Fruit fly (Drosophila melanogaster) whole organism, adult: Measurements from ENCODE around the gene Npc2h.

Source experiments
- CG11617 ChIP-seq: fragments of 200-800 bp; sonication (Bioruptor generic); optimal IDR thresholded peaks from 2 replicates; lab custom pipeline; 2017; ENCODE audit warnings: mild to moderate bottlenecking, missing biosample characterization, missing genetic modification reagents, missing genetic modification characterization
- CG12768 ChIP-seq: fragments of 200-800 bp; sonication (Bioruptor generic); optimal IDR thresholded peaks from 2 replicates; lab custom pipeline; 2017; ENCODE audit warnings: missing biosample characterization, missing genetic modification characterization, mild to moderate bottlenecking, moderate library complexity, missing genetic modification reagents
- CG14711 ChIP-seq: fragments of 200-800 bp; sonication (Bioruptor generic); optimal IDR thresholded peaks from 2 replicates; lab custom pipeline; 2018; ENCODE audit warnings: missing biosample characterization, mild to moderate bottlenecking, missing genetic modification characterization, moderate library complexity
- CG1620 ChIP-seq: fragments of 200-800 bp; sonication (Bioruptor generic); optimal IDR thresholded peaks from 2 replicates; lab custom pipeline; 2016; ENCODE audit warnings: missing biosample characterization, missing genetic modification characterization
- CG33017 ChIP-seq: fragments of 200-800 bp; sonication (Bioruptor generic); optimal IDR thresholded peaks from 2 replicates; lab custom pipeline; 2018; ENCODE audit warnings: missing biosample characterization, mild to moderate bottlenecking, missing genetic modification characterization, moderate library complexity
- CG5204 ChIP-seq: fragments of 200-800 bp; sonication (Bioruptor generic); optimal IDR thresholded peaks from 2 replicates; lab custom pipeline; 2016; ENCODE audit warnings: missing biosample characterization, missing genetic modification characterization
- CG7045 ChIP-seq: fragments of 200-800 bp; sonication (Bioruptor generic); optimal IDR thresholded peaks from 2 replicates; lab custom pipeline; 2017; ENCODE audit warnings: missing biosample characterization, mild to moderate bottlenecking, missing genetic modification characterization
- CG7101 ChIP-seq: fragments of 200-800 bp; sonication (Bioruptor generic); optimal IDR thresholded peaks from 2 replicates; lab custom pipeline; 2018; ENCODE audit warnings: missing biosample characterization, mild to moderate bottlenecking, missing genetic modification characterization, moderate library complexity
- Clk ChIP-seq: fragments of 200-800 bp; sonication (Bioruptor generic); optimal IDR thresholded peaks from 2 replicates; lab custom pipeline; 2017; ENCODE audit warnings: missing biosample characterization, missing genetic modification characterization
- Crg-1 ChIP-seq: fragments of 200-800 bp; sonication (Bioruptor generic); optimal IDR thresholded peaks from 2 replicates; lab custom pipeline; 2016; ENCODE audit warnings: missing biosample characterization, missing genetic modification characterization
- Hr96 ChIP-seq: fragments of 200-800 bp; sonication (Bioruptor generic); optimal IDR thresholded peaks from 2 replicates; lab custom pipeline; 2016; ENCODE audit warnings: missing biosample characterization, missing genetic modification characterization
- Mnt ChIP-seq: fragments of 200-800 bp; sonication (Bioruptor generic); optimal IDR thresholded peaks from 2 replicates; lab custom pipeline; 2016; ENCODE audit warnings: missing biosample characterization, mild to moderate bottlenecking, missing genetic modification characterization
- bab1 ChIP-seq: fragments of 200-800 bp; sonication (Bioruptor generic); optimal IDR thresholded peaks from 3 replicates; lab custom pipeline; 2019; ENCODE audit warnings: missing biosample characterization, mild to moderate bottlenecking, missing genetic modification characterization, moderate library complexity
- cic ChIP-seq: fragments of 200-800 bp; sonication (Bioruptor generic); optimal IDR thresholded peaks from 2 replicates; lab custom pipeline; 2017; ENCODE audit warnings: missing biosample characterization, mild to moderate bottlenecking, missing genetic modification characterization, moderate library complexity
- cnc ChIP-seq, 2 experiments: fragments of >200 bp; optimal IDR thresholded peaks; 2 replicates each; lab custom pipeline; 2017
- kay ChIP-seq: fragments of 200-800 bp; sonication (Bioruptor generic); peaks from one replicate; lab custom pipeline; 2016; ENCODE audit warnings: missing biosample characterization, missing genetic modification characterization, borderline replicate concordance
- ovo ChIP-seq: fragments of 200-800 bp; sonication (Bioruptor generic); optimal IDR thresholded peaks from 2 replicates; lab custom pipeline; 2016; ENCODE audit warnings: missing biosample characterization, missing genetic modification characterization
- pad ChIP-seq: fragments of 200-800 bp; sonication (Bioruptor generic); optimal IDR thresholded peaks from 3 replicates; lab custom pipeline; 2017; ENCODE audit warnings: missing biosample characterization, missing genetic modification characterization, mild to moderate bottlenecking, moderate library complexity, missing genetic modification reagents
- tj ChIP-seq: fragments of 200-800 bp; sonication (Bioruptor generic); optimal IDR thresholded peaks from 3 replicates; lab custom pipeline; 2017; ENCODE audit warnings: missing biosample characterization, mild to moderate bottlenecking, missing genetic modification characterization, moderate library complexity
- toe ChIP-seq: fragments of 200-800 bp; sonication (Bioruptor generic); optimal IDR thresholded peaks from 2 replicates; lab custom pipeline; 2016; ENCODE audit warnings: missing biosample characterization, missing genetic modification characterization

Npc2h gene

dm6 chr3R:30779257-30779656 is 33.2 kb upstream of the Npc2h start:
- TF ChIP-seq toe (GFP tag; lab: Kevin White, UChicago), result no peak
- no peak for TF ChIP-seq tj (GFP tag; lab: Kevin White, UChicago)
- TF ChIP-seq ovo, result no peak
- no peak for TF ChIP-seq CG33017 (tag; lab: Kevin White, UChicago)
- no peak for TF ChIP-seq Crg-1 (GFP tag; lab: Kevin White, UChicago)
- no peak for TF ChIP-seq CG11617
- no peak for TF ChIP-seq Mnt (GFP tag; lab: Kevin White, UChicago)
- TF ChIP-seq cic (GFP tag; lab: Kevin White, UChicago), result peak; percentile 89

- no peak for TF ChIP-seq CG7101 (tag; lab: Kevin White, UChicago)
- TF ChIP-seq tj (GFP tag; lab: Kevin White, UChicago), result no peak
- TF ChIP-seq cic (GFP tag; lab: Kevin White, UChicago), result no peak
- no peak for TF ChIP-seq CG1620
- no peak for TF ChIP-seq bab1 (GFP tag; lab: Kevin White, UChicago)
Observed at dm6 chr3R:30775933-30776332, 29.8 kb upstream of the Npc2h start.

- TF ChIP-seq CG7101 (tag; lab: Kevin White, UChicago) (no peak), CG12768 (GFP tag; lab: Kevin White, UChicago) (no peak), Mnt (GFP tag; lab: Kevin White, UChicago) (no peak), CG7045 (GFP tag; lab: Kevin White, UChicago) (no peak), pad (GFP tag; lab: Kevin White, UChicago) (no peak), CG11617 (no peak), CG33017 (tag; lab: Kevin White, UChicago) (no peak), CG1620 (no peak), cic (GFP tag; lab: Kevin White, UChicago) (no peak), Clk (GFP tag; lab: Kevin White, UChicago) (no peak)
Observed at dm6 chr3R:30775249-30775648, 29.2 kb upstream of the Npc2h start.

DNA sequence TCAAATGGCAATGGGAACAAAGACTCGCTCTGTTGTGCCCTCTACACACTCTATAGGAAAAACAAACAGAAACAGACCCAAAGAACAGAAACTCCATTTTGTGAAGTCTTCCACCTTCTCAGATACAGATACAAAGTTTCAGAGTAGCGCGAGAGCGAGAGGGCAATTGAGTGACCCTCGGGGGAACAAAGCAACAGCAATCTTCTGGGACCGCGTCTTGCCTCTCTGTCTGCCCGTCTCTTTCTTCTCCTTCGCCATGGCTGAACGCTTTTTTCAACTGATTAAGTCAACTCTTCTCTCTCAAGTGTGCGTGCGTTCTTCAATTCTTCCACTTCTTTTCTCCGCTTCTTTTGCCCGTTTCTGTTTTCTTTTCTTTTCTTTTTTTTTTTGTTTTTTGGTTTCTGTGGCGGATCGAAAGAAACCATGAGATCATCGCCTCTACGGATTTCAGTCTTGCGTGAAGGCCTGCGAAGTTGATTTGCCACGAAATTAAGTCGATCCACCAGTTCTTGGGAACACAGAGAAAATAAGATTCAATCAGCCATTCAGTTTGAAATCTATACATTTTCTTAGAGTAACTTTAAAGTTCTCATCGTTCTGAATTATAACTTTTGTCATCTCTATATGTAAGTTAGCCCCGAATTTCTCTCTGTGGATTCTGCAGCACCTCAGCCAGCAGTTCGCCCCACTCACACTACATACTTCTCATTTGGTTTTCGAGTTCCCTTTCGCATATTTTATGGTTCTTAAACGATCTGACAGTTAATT is 26.9 kb upstream of the Npc2h start:
- TF ChIP-seq Mnt (GFP tag; lab: Kevin White, UChicago) (no peak), CG33017 (tag; lab: Kevin White, UChicago) (no peak), CG7101 (tag; lab: Kevin White, UChicago) (no peak), cnc (optimal IDR thresholded peaks at IDR 0.05; lab: Kevin White, UChicago) (no peak), cic (GFP tag; lab: Kevin White, UChicago) (no peak), kay (GFP tag; lab: Kevin White, UChicago) (no peak), CG1620 (no peak), CG12768 (GFP tag; lab: Kevin White, UChicago) (no peak), CG7045 (GFP tag; lab: Kevin White, UChicago) (no peak), toe (GFP tag; lab: Kevin White, UChicago) (no peak), Clk (GFP tag; lab: Kevin White, UChicago) (no peak), ovo (no peak), CG11617 (no peak), tj (GFP tag; lab: Kevin White, UChicago) (no peak), Hr96 (GFP tag; lab: Kevin White, UChicago) (no peak), CG14711 (tag; lab: Kevin White, UChicago) (no peak), Crg-1 (GFP tag; lab: Kevin White, UChicago) (no peak), CG5204 (GFP tag; lab: Kevin White, UChicago) (no peak), bab1 (GFP tag; lab: Kevin White, UChicago) (no peak)

- TF ChIP-seq CG5204 (GFP tag; lab: Kevin White, UChicago), result no peak
- no peak for TF ChIP-seq CG7101 (tag; lab: Kevin White, UChicago)
Observed at dm6 chr3R:30770709-30771108, 24.6 kb upstream of the Npc2h start.

DNA sequence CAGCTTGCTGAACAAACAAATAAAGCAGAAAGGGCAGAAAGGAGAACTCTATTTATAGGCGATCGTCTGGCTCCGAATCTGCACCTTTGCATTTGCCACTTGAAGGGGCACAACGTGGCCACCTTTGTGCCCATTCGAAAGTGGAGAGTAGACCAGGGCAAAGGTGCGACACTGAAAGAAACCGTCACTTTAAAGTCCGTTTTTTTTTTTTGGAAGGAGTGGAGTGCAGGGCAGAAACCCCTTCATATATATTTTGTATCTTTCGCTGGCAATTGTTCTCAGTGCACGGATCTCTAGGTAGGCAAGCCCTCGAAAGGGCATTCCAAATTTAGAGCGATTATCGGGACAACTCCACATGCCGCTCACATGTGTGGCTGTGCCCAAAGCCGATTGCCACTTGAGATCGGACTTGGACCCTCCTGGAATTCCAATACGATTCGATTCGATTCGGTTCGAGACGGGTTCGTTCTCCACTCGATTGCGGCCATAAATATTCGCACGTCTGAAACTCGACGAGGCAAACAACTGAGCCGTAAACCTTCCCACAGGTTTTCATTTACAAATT is 24.1 kb upstream of the Npc2h start:
- TF ChIP-seq bab1 (GFP tag; lab: Kevin White, UChicago) (no peak), Clk (GFP tag; lab: Kevin White, UChicago) (no peak), CG5204 (GFP tag; lab: Kevin White, UChicago) (no peak), kay (GFP tag; lab: Kevin White, UChicago) (no peak), Mnt (GFP tag; lab: Kevin White, UChicago) (no peak), CG14711 (tag; lab: Kevin White, UChicago) (no peak), cic (GFP tag; lab: Kevin White, UChicago) (no peak), toe (GFP tag; lab: Kevin White, UChicago) (no peak), CG1620 (no peak), CG7045 (GFP tag; lab: Kevin White, UChicago) (no peak), pad (GFP tag; lab: Kevin White, UChicago) (no peak), Crg-1 (GFP tag; lab: Kevin White, UChicago) (no peak), CG12768 (GFP tag; lab: Kevin White, UChicago) (no peak), Hr96 (GFP tag; lab: Kevin White, UChicago) (no peak)
